Worm (Caenorhabditis elegans) whole organism, mixed stage, embryonic: ENCODE measurements around the gene C55C3.1.

Experiments used
- drap-1 ChIP-seq: fragments of 200-800 bp; sonication (Bioruptor generic); optimal IDR thresholded peaks from 3 replicates; lab custom pipeline; 2018; ENCODE audit warnings: mild to moderate bottlenecking, missing genetic modification characterization, missing compliant biosample characterization
- nhr-237 ChIP-seq: fragments of 150-350 bp; optimal IDR thresholded peaks from 2 replicates; lab custom pipeline; 2014; ENCODE audit warnings: missing biosample characterization, missing genetic modification characterization
- pha-4 ChIP-seq: fragments of 150-350 bp; optimal IDR thresholded peaks from 2 replicates; lab custom pipeline; 2018; ENCODE audit warnings: missing biosample characterization, missing genetic modification reagents, missing genetic modification characterization
- snpc-4 ChIP-seq: fragments of 150-350 bp; optimal IDR thresholded peaks from 2 replicates; lab custom pipeline; 2014; ENCODE audit warnings: missing biosample characterization, missing genetic modification characterization
- unc-39 ChIP-seq: fragments of 150-350 bp; optimal IDR thresholded peaks from 2 replicates; lab custom pipeline; 2014; ENCODE audit warnings: missing biosample characterization, missing genetic modification characterization
- unc-62 ChIP-seq: fragments of 150-350 bp; optimal IDR thresholded peaks from 2 replicates; lab custom pipeline; 2014; ENCODE audit warnings: missing biosample characterization, missing genetic modification reagents, missing genetic modification characterization

DNA sequence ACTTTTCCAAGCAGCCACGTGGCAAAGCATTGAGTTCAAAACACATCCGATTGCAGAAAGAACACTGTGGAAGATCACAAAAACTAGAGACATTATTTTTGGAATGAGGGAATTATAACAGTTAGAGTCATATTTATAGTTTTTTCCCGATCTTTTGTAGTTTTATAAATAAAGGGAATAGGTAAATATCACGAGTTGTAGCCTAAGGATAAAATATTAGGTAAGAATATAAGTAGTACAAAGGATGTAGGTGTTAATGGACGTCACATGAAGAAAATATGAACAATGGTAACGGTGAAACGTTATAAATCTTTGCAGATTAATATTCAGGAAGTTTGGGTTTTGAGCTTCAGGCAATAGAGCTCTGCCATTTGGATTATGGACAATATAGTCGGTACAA lies 34.5 kb upstream of the C55C3.1 start, which contains the start of gene srd-5:
- no peak for TF ChIP-seq pha-4 (tag; lab: Kevin White, UChicago)
- no peak for TF ChIP-seq drap-1 (GFP tag; lab: Kevin White, UChicago)
- TF ChIP-seq unc-39 (tag; lab: Kevin White, UChicago) = no peak
- TF ChIP-seq unc-62 (GFP tag; lab: Kevin White, UChicago) = no peak
- no peak for TF ChIP-seq snpc-4 (tag; lab: Kevin White, UChicago)
- TF ChIP-seq nhr-237 (tag; lab: Kevin White, UChicago) = no peak
